Worm (Caenorhabditis elegans): ENCODE measurements around the gene F42G8.8.
A peak's percentile ranks its signal among the peaks of the same experiment; 100 is the strongest.
"Not testable (repeated sequence)": the region's sequence is repeated elsewhere in the genome, so short reads cannot be mapped to it uniquely, and the experiment has no call there.

The F42G8.8 gene

ce11 chrIV:8122349-8122748 is 3.5 kb downstream of the F42G8.8 start, which contains the start of gene erp-44.3:
erp-44.3 (plus strand) TSS chrIV:8122649.
- not testable (repeated sequence) for TF ChIP-seq T22C8.4 (GFP tag; IDR thresholded peaks at IDR 0.05); cog-1 (tag; optimal IDR thresholded peaks at IDR 0.05); tab-1 (GFP tag; IDR thresholded peaks at IDR 0.05)

ce11 chrIV:8126902-8127301 is 8.0 kb downstream of the F42G8.8 start, which contains the start of gene ceph-41:
ceph-41 (plus strand) TSS chrIV:8127202.
- TF ChIP-seq med-1 (GFP tag; optimal IDR thresholded peaks at IDR 0.05; ENCODE audit: insufficient read depth), result no peak
- TF ChIP-seq klf-2 (GFP tag; conservative IDR thresholded peaks at IDR 0.05), result no peak
- no peak for TF ChIP-seq flt-1 (GFP tag; IDR thresholded peaks at IDR 0.05)
- TF ChIP-seq cog-1 (tag; optimal IDR thresholded peaks at IDR 0.05), result no peak
- TF ChIP-seq T22C8.4 (GFP tag; IDR thresholded peaks at IDR 0.05), result no peak

ce11 chrIV:8127430-8127829 is 8.5 kb downstream of the F42G8.8 start:
- TF ChIP-seq flt-1 (GFP tag; IDR thresholded peaks at IDR 0.05) (no peak), ztf-29 (GFP tag; IDR thresholded peaks at IDR 0.05) (no peak), cog-1 (tag; optimal IDR thresholded peaks at IDR 0.05) (no peak), med-1 (GFP tag; optimal IDR thresholded peaks at IDR 0.05; ENCODE audit: insufficient read depth) (no peak), ztf-23 (GFP tag; IDR thresholded peaks at IDR 0.05) (no peak), klf-2 (GFP tag; conservative IDR thresholded peaks at IDR 0.05) (no peak), ref-1 (GFP tag; conservative IDR thresholded peaks at IDR 0.05) (no peak), tab-1 (GFP tag; IDR thresholded peaks at IDR 0.05) (no peak), T22C8.4 (GFP tag; IDR thresholded peaks at IDR 0.05) (no peak)

- TF ChIP-seq klf-2 (GFP tag; conservative IDR thresholded peaks at IDR 0.05) (no peak), ref-1 (GFP tag; conservative IDR thresholded peaks at IDR 0.05) (no peak), flt-1 (GFP tag; IDR thresholded peaks at IDR 0.05) (no peak), ztf-29 (GFP tag; IDR thresholded peaks at IDR 0.05) (no peak), ztf-23 (GFP tag; IDR thresholded peaks at IDR 0.05) (no peak), med-1 (GFP tag; optimal IDR thresholded peaks at IDR 0.05; ENCODE audit: insufficient read depth) (no peak), T22C8.4 (GFP tag; IDR thresholded peaks at IDR 0.05) (no peak), tab-1 (GFP tag; IDR thresholded peaks at IDR 0.05) (no peak), cog-1 (tag; optimal IDR thresholded peaks at IDR 0.05) (no peak)
Observed at ce11 chrIV:8130131-8130611, 11.3 kb downstream of the F42G8.8 start, which contains the start of the genes ndub-11 and moc-3. ndub-11 (minus strand) TSS chrIV:8130231. moc-3 (plus strand) TSS chrIV:8130561.

ce11 chrIV:8133536-8133935 is 14.6 kb downstream of the F42G8.8 start, which contains the start of gene sph-1:
sph-1 (minus strand) TSS chrIV:8133558.
- TF ChIP-seq ref-1 (GFP tag; conservative IDR thresholded peaks at IDR 0.05) (no peak), T22C8.4 (GFP tag; IDR thresholded peaks at IDR 0.05) (no peak), tab-1 (GFP tag; IDR thresholded peaks at IDR 0.05) (no peak), flt-1 (GFP tag; IDR thresholded peaks at IDR 0.05) (no peak)

- TF ChIP-seq cog-1 (tag; optimal IDR thresholded peaks at IDR 0.05) (no peak), ztf-23 (GFP tag; IDR thresholded peaks at IDR 0.05) (0 out of 2 replicates have a peak, but pooled peaks have one; percentile 31), tab-1 (GFP tag; IDR thresholded peaks at IDR 0.05) (0 out of 2 replicates have a peak, but pooled peaks have one; percentile 16), flt-1 (GFP tag; IDR thresholded peaks at IDR 0.05) (no peak)
Observed at ce11 chrIV:8136005-8136512, 17.2 kb downstream of the F42G8.8 start, which contains the start of the genes isp-1 and islo-1. isp-1 (minus strand) TSS chrIV:8136055. islo-1 (plus strand) TSS chrIV:8136389.

- TF ChIP-seq ref-1 (GFP tag; conservative IDR thresholded peaks at IDR 0.05) (no peak), tab-1 (GFP tag; IDR thresholded peaks at IDR 0.05) (no peak), ztf-29 (GFP tag; IDR thresholded peaks at IDR 0.05) (no peak), ztf-23 (GFP tag; IDR thresholded peaks at IDR 0.05) (no peak)
Observed at ce11 chrIV:8136548-8136947, 17.7 kb downstream of the F42G8.8 start.

- TF ChIP-seq ztf-29 (GFP tag; IDR thresholded peaks at IDR 0.05) (no peak), tab-1 (GFP tag; IDR thresholded peaks at IDR 0.05) (no peak), ref-1 (GFP tag; conservative IDR thresholded peaks at IDR 0.05) (no peak), cog-1 (tag; optimal IDR thresholded peaks at IDR 0.05) (no peak), ztf-23 (GFP tag; IDR thresholded peaks at IDR 0.05) (no peak), klf-2 (GFP tag; conservative IDR thresholded peaks at IDR 0.05) (no peak), med-1 (GFP tag; optimal IDR thresholded peaks at IDR 0.05; ENCODE audit: insufficient read depth) (no peak)
Observed at ce11 chrIV:8138984-8139383, 20.1 kb downstream of the F42G8.8 start, which contains the start of gene pmk-3. pmk-3 (plus strand) TSS chrIV:8139219.

- no peak for TF ChIP-seq cog-1 (tag; optimal IDR thresholded peaks at IDR 0.05)
- no peak for TF ChIP-seq flt-1 (GFP tag; IDR thresholded peaks at IDR 0.05)
- no peak for TF ChIP-seq T22C8.4 (GFP tag; IDR thresholded peaks at IDR 0.05)
- no peak for TF ChIP-seq klf-2 (GFP tag; conservative IDR thresholded peaks at IDR 0.05)
- TF ChIP-seq ztf-29 (GFP tag; IDR thresholded peaks at IDR 0.05), result no peak
- no peak for TF ChIP-seq med-1 (GFP tag; optimal IDR thresholded peaks at IDR 0.05; ENCODE audit: insufficient read depth)
- TF ChIP-seq ztf-23 (GFP tag; IDR thresholded peaks at IDR 0.05), result no peak
- no peak for TF ChIP-seq ref-1 (GFP tag; conservative IDR thresholded peaks at IDR 0.05)
- no peak for TF ChIP-seq tab-1 (GFP tag; IDR thresholded peaks at IDR 0.05)
Observed at ce11 chrIV:8142735-8143550, 24.1 kb downstream of the F42G8.8 start, which contains the start of gene pmk-2. pmk-2 (plus strand) TSS chrIV:8143500.

ce11 chrIV:8144341-8144740 is 25.5 kb downstream of the F42G8.8 start:
- no peak for TF ChIP-seq cog-1 (tag; optimal IDR thresholded peaks at IDR 0.05)

All from whole organism, midembryonic.